Worm (Caenorhabditis elegans): ENCODE measurements around the gene B0564.2.

DNA sequence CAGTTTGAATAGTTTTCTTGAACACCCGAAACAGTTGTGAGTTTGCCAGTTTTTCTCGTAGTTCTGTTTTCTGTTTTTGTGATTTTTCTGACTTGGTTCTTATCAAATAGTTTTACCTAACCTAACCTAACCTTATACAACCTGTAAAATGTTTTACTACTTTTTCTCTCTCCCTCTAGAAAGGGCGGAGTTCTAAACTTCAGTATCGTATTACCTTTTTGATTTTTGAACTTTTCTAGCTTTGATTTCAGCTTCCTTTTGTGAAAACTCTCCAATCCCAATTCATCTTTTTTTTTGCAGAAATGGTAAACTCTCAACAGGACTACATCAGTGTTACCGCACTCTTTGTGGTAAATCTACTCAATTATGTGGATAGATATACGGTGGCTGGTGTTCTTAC lies 20.8 kb upstream of the B0564.2 start, which contains the start of gene spin-2:
- TF ChIP-seq snpc-4 (tag; optimal IDR thresholded peaks at IDR 0.05): no peak
- no peak for TF ChIP-seq unc-39 (tag; optimal IDR thresholded peaks at IDR 0.05)

Measured in whole organism, L3 larva.